Fruit fly (Drosophila melanogaster) whole organism, pupa: ENCODE results near the gene lilli.

Source experiments
- CG14655 ChIP-seq: fragments of 200-800 bp; sonication (Bioruptor generic); optimal IDR thresholded peaks from 3 replicates; lab custom pipeline; 2017; ENCODE audit warnings: mild to moderate bottlenecking, missing biosample characterization, missing genetic modification reagents, missing genetic modification characterization
- CG15710 ChIP-seq: fragments of 200-800 bp; sonication (Bioruptor generic); optimal IDR thresholded peaks from 2 replicates; lab custom pipeline; 2018; ENCODE audit warnings: missing biosample characterization, mild to moderate bottlenecking, missing genetic modification characterization, moderate library complexity
- CG8301 ChIP-seq: fragments of 200-800 bp; sonication (Bioruptor generic); optimal IDR thresholded peaks from 2 replicates; lab custom pipeline; 2018; ENCODE audit warnings: missing biosample characterization, mild to moderate bottlenecking, missing genetic modification characterization
- EcR ChIP-seq: fragments of 200-800 bp; sonication (Bioruptor generic); optimal IDR thresholded peaks from 3 replicates; lab custom pipeline; 2019; ENCODE audit warnings: missing biosample characterization, missing genetic modification characterization, mild to moderate bottlenecking, moderate library complexity, missing genetic modification reagents
- Pif1B ChIP-seq: fragments of 200-800 bp; sonication (Bioruptor generic); optimal IDR thresholded peaks from 3 replicates; lab custom pipeline; 2016; ENCODE audit warnings: missing biosample characterization, missing genetic modification characterization
- rn ChIP-seq: fragments of 200-800 bp; sonication (Bioruptor generic); IDR thresholded peaks from 2 replicates; pipeline ENCODE4 v1.3.6; 2022; ENCODE audit warnings: missing biosample characterization, missing genetic modification characterization

dm6 chr2L:2872968-2873728 lies 12.6 kb upstream of the lilli start:
- TF ChIP-seq CG8301 (tag; lab: Kevin White, UChicago) (peak; percentile 0), CG15710 (tag; lab: Kevin White, UChicago) (peak; percentile 27), Pif1B (peak; percentile 1), EcR (GFP tag; lab: Kevin White, UChicago) (peak; percentile 1), CG14655 (GFP tag; lab: Kevin White, UChicago) (no peak), rn (GFP tag; lab: Robert Waterston, UW) (no peak)
